Fruit fly (Drosophila melanogaster) whole organism, embryonic: Measurements from ENCODE around the gene chrb.
A peak's percentile ranks its signal among the peaks of the same experiment; 100 is the strongest.

ENCODE experiments used
- Atf-2 ChIP-seq: fragments of 200-800 bp; sonication (Bioruptor generic); optimal IDR thresholded peaks from 2 replicates; lab custom pipeline; 2016; ENCODE audit warnings: missing biosample characterization, missing genetic modification characterization
- B-H1 ChIP-seq: fragments of 200-800 bp; sonication (Bioruptor generic); IDR thresholded peaks from 3 replicates; pipeline ENCODE4 v1.3.6; 2022; ENCODE audit warnings: missing biosample characterization, missing genetic modification characterization
- BEAF-32 ChIP-seq: fragments of 200-800 bp; sonication (Bioruptor generic); optimal IDR thresholded peaks from 3 replicates; lab custom pipeline; 2017; ENCODE audit warnings: missing biosample characterization, missing genetic modification characterization, mild to moderate bottlenecking, moderate library complexity, missing genetic modification reagents
- CG10462 ChIP-seq: fragments of 200-800 bp; sonication (Bioruptor generic); optimal IDR thresholded peaks from 2 replicates; lab custom pipeline; 2016; ENCODE audit warnings: missing biosample characterization, missing genetic modification characterization
- CG10654 ChIP-seq: fragments of 200-800 bp; sonication (Bioruptor generic); optimal IDR thresholded peaks from 2 replicates; lab custom pipeline; 2016; ENCODE audit warnings: missing biosample characterization, missing genetic modification characterization
- CG11085 ChIP-seq: fragments of 200-800 bp; sonication (Bioruptor generic); IDR thresholded peaks from 2 replicates; pipeline ENCODE4 v1.3.6; 2022; ENCODE audit warnings: missing biosample characterization, missing genetic modification characterization
- CG11695 ChIP-seq: fragments of 200-800 bp; sonication (Bioruptor generic); IDR thresholded peaks from 3 replicates; pipeline ENCODE4 v1.3.6; 2022; ENCODE audit warnings: missing biosample characterization, missing genetic modification characterization
- CG12942 ChIP-seq: fragments of 200-800 bp; sonication (Bioruptor generic); optimal IDR thresholded peaks from 3 replicates; lab custom pipeline; 2016; ENCODE audit warnings: missing biosample characterization, missing genetic modification characterization
- CG13624 ChIP-seq: fragments of 200-800 bp; sonication (Bioruptor generic); optimal IDR thresholded peaks from 2 replicates; lab custom pipeline; 2016; ENCODE audit warnings: missing biosample characterization, missing genetic modification characterization
- CG14667 ChIP-seq: fragments of 200-800 bp; sonication (Bioruptor generic); IDR thresholded peaks from 2 replicates; pipeline ENCODE4 v1.3.6; 2022; ENCODE audit warnings: missing biosample characterization, missing genetic modification characterization
- CG15514 ChIP-seq: fragments of 200-800 bp; sonication (Bioruptor generic); optimal IDR thresholded peaks from 3 replicates; lab custom pipeline; 2017; ENCODE audit warnings: missing biosample characterization, missing genetic modification characterization, mild to moderate bottlenecking, moderate library complexity, missing genetic modification reagents
- CG17186 ChIP-seq: fragments of 200-800 bp; sonication (Bioruptor generic); optimal IDR thresholded peaks from 3 replicates; lab custom pipeline; 2017; ENCODE audit warnings: missing biosample characterization, missing genetic modification reagents, missing genetic modification characterization
- CG1792 ChIP-seq: fragments of 200-800 bp; sonication (Bioruptor generic); optimal IDR thresholded peaks from 2 replicates; lab custom pipeline; 2016; ENCODE audit warnings: missing biosample characterization, missing genetic modification characterization
- CG2116 ChIP-seq: fragments of 200-800 bp; sonication (Bioruptor generic); optimal IDR thresholded peaks from 3 replicates; lab custom pipeline; 2018; ENCODE audit warnings: missing biosample characterization, mild to moderate bottlenecking, missing genetic modification characterization
- CG4617 ChIP-seq: fragments of 200-800 bp; sonication (Bioruptor generic); optimal IDR thresholded peaks from 3 replicates; lab custom pipeline; 2016; ENCODE audit warnings: missing biosample characterization, missing genetic modification characterization, borderline replicate concordance
- CG5245 ChIP-seq: fragments of 200-800 bp; sonication (Bioruptor generic); optimal IDR thresholded peaks from 3 replicates; lab custom pipeline; 2016; ENCODE audit warnings: missing biosample characterization, missing genetic modification characterization
- CG6654 ChIP-seq: fragments of 200-800 bp; sonication (Bioruptor generic); optimal IDR thresholded peaks from 2 replicates; lab custom pipeline; 2017; ENCODE audit warnings: missing biosample characterization, mild to moderate bottlenecking, missing genetic modification characterization
- CG6689 ChIP-seq: fragments of 200-800 bp; sonication (Bioruptor generic); IDR thresholded peaks from 2 replicates; pipeline ENCODE4 v1.3.6; 2022; ENCODE audit warnings: missing biosample characterization, missing genetic modification characterization
- CG6854 ChIP-seq: fragments of 200-800 bp; sonication (Bioruptor generic); optimal IDR thresholded peaks from 3 replicates; lab custom pipeline; 2017; ENCODE audit warnings: missing biosample characterization, mild to moderate bottlenecking, missing genetic modification characterization
- CG7928 ChIP-seq: fragments of 200-800 bp; sonication (Bioruptor generic); optimal IDR thresholded peaks from 2 replicates; lab custom pipeline; 2017; ENCODE audit warnings: missing biosample characterization, mild to moderate bottlenecking, missing genetic modification characterization
- CG7963 ChIP-seq: fragments of 200-800 bp; sonication (Bioruptor generic); IDR thresholded peaks from 3 replicates; pipeline ENCODE4 v1.3.6; 2022; ENCODE audit warnings: missing biosample characterization, missing genetic modification characterization; ENCODE audit not compliant: partially characterized antibody
- Dbx ChIP-seq: fragments of 200-800 bp; sonication (Bioruptor generic); IDR thresholded peaks from 3 replicates; pipeline ENCODE4 v1.3.6; 2022; ENCODE audit warnings: missing biosample characterization, missing genetic modification characterization
- E2f2 ChIP-seq: fragments of 200-800 bp; sonication (Bioruptor generic); IDR thresholded peaks from 2 replicates; pipeline ENCODE4 v1.3.6; 2022; ENCODE audit warnings: missing biosample characterization, missing genetic modification characterization
- ERR ChIP-seq: fragments of 200-800 bp; sonication (Bioruptor generic); optimal IDR thresholded peaks from 2 replicates; lab custom pipeline; 2016; ENCODE audit warnings: missing biosample characterization, missing genetic modification characterization
- Elba2 ChIP-seq: fragments of 200-800 bp; sonication (Bioruptor generic); optimal IDR thresholded peaks from 3 replicates; lab custom pipeline; 2016; ENCODE audit warnings: missing biosample characterization, missing genetic modification characterization
- GATAe ChIP-seq: fragments of 200-800 bp; sonication (Bioruptor generic); conservative IDR thresholded peaks from 2 replicates; pipeline ENCODE4 v1.3.6; 2022; ENCODE audit warnings: missing biosample characterization, missing genetic modification characterization
- Lim3 ChIP-seq: fragments of 200-800 bp; sonication (Bioruptor generic); IDR thresholded peaks from 2 replicates; pipeline ENCODE4 v1.3.6; 2022; ENCODE audit warnings: missing biosample characterization, missing genetic modification characterization
- MBD-R2 ChIP-seq: fragments of 200-800 bp; sonication (Bioruptor generic); IDR thresholded peaks from 2 replicates; pipeline ENCODE4 v1.3.6; 2022; ENCODE audit warnings: missing biosample characterization, missing genetic modification characterization
- Mad ChIP-seq: fragments of 200-800 bp; sonication (Bioruptor generic); optimal IDR thresholded peaks from 2 replicates; lab custom pipeline; 2016; ENCODE audit warnings: missing biosample characterization, missing genetic modification characterization
- Scr ChIP-seq: fragments of 200-800 bp; sonication (Bioruptor generic); IDR thresholded peaks from 2 replicates; pipeline ENCODE4 v1.3.6; 2022; ENCODE audit warnings: missing biosample characterization, missing genetic modification characterization; ENCODE audit not compliant: partially characterized antibody
- Sin3A ChIP-seq: fragments of >200 bp; optimal IDR thresholded peaks from 2 replicates; lab custom pipeline; 2018
- Ssrp ChIP-seq: fragments of 200-800 bp; sonication (Bioruptor generic); optimal IDR thresholded peaks from 2 replicates; lab custom pipeline; 2018; ENCODE audit warnings: missing biosample characterization, mild to moderate bottlenecking, missing genetic modification characterization, moderate library complexity
- Vsx1 ChIP-seq: fragments of 200-800 bp; sonication (Bioruptor generic); optimal IDR thresholded peaks from 2 replicates; lab custom pipeline; 2017; ENCODE audit warnings: missing biosample characterization, mild to moderate bottlenecking, missing genetic modification characterization, missing genetic modification reagents
- aop ChIP-seq: fragments of 200-800 bp; sonication (Bioruptor generic); IDR thresholded peaks from 2 replicates; pipeline ENCODE4 v1.3.6; 2022; ENCODE audit warnings: missing biosample characterization, missing genetic modification characterization
- bbx ChIP-seq: fragments of 200-800 bp; sonication (Bioruptor generic); IDR thresholded peaks from 2 replicates; pipeline ENCODE4 v1.3.6; 2022; ENCODE audit warnings: missing biosample characterization, missing genetic modification characterization; ENCODE audit not compliant: partially characterized antibody
- da ChIP-seq: fragments of 200-800 bp; sonication (Bioruptor generic); optimal IDR thresholded peaks from 2 replicates; lab custom pipeline; 2016; ENCODE audit warnings: missing biosample characterization, missing genetic modification characterization
- dimm ChIP-seq: fragments of 200-800 bp; sonication (Bioruptor generic); IDR thresholded peaks from 2 replicates; pipeline ENCODE4 v1.3.6; 2022; ENCODE audit warnings: missing biosample characterization, missing genetic modification characterization
- emc ChIP-seq: fragments of 200-800 bp; sonication (Bioruptor generic); optimal IDR thresholded peaks from 2 replicates; lab custom pipeline; 2016; ENCODE audit warnings: missing biosample characterization, missing genetic modification characterization
- h ChIP-seq: fragments of >200 bp; optimal IDR thresholded peaks from 2 replicates; lab custom pipeline; 2017
- jumu ChIP-seq: fragments of 200-800 bp; sonication (Bioruptor generic); optimal IDR thresholded peaks from 3 replicates; lab custom pipeline; 2016; ENCODE audit warnings: missing biosample characterization, missing genetic modification characterization
- lilli ChIP-seq: fragments of 200-800 bp; sonication (Bioruptor generic); optimal IDR thresholded peaks from 3 replicates; lab custom pipeline; 2016; ENCODE audit warnings: missing biosample characterization, missing genetic modification characterization
- pfk ChIP-seq: fragments of 200-800 bp; sonication (Bioruptor generic); optimal IDR thresholded peaks from 2 replicates; lab custom pipeline; 2018; ENCODE audit warnings: missing biosample characterization, mild to moderate bottlenecking, missing genetic modification characterization, moderate library complexity
- pros ChIP-seq: fragments of 200-800 bp; sonication (Bioruptor generic); optimal IDR thresholded peaks from 3 replicates; lab custom pipeline; 2019; ENCODE audit warnings: missing biosample characterization, mild to moderate bottlenecking, missing genetic modification characterization, moderate library complexity
- sens-2 ChIP-seq: fragments of 200-800 bp; sonication (Bioruptor generic); IDR thresholded peaks from 2 replicates; pipeline ENCODE4 v1.3.6; 2022; ENCODE audit warnings: missing biosample characterization, missing genetic modification characterization
- sim ChIP-seq: fragments of 200-800 bp; sonication (Bioruptor generic); IDR thresholded peaks from 2 replicates; pipeline ENCODE4 v1.3.6; 2022; ENCODE audit warnings: missing biosample characterization, missing genetic modification characterization
- slp2 ChIP-seq: fragments of 200-800 bp; sonication (Bioruptor generic); optimal IDR thresholded peaks from 2 replicates; lab custom pipeline; 2016; ENCODE audit warnings: missing biosample characterization, missing genetic modification characterization
- so ChIP-seq: fragments of 200-800 bp; sonication (Bioruptor generic); IDR thresholded peaks from 3 replicates; pipeline ENCODE4 v1.3.6; 2022; ENCODE audit warnings: missing biosample characterization, missing genetic modification characterization
- stc ChIP-seq: fragments of 200-800 bp; sonication (Bioruptor generic); IDR thresholded peaks from 2 replicates; pipeline ENCODE4 v1.3.6; 2022; ENCODE audit warnings: missing biosample characterization, missing genetic modification characterization
- tio ChIP-seq: fragments of 200-800 bp; sonication (Bioruptor generic); optimal IDR thresholded peaks from 2 replicates; lab custom pipeline; 2017; ENCODE audit warnings: missing biosample characterization, missing genetic modification characterization, inconsistent platforms
- vfl ChIP-seq: fragments of 200-800 bp; sonication (Bioruptor generic); optimal IDR thresholded peaks from 2 replicates; lab custom pipeline; 2016; ENCODE audit warnings: missing biosample characterization, missing genetic modification characterization
- wdn ChIP-seq: fragments of 200-800 bp; sonication (Bioruptor generic); IDR thresholded peaks from 2 replicates; pipeline ENCODE4 v1.3.6; 2022; ENCODE audit warnings: missing biosample characterization, missing genetic modification characterization

The chrb gene

DNA sequence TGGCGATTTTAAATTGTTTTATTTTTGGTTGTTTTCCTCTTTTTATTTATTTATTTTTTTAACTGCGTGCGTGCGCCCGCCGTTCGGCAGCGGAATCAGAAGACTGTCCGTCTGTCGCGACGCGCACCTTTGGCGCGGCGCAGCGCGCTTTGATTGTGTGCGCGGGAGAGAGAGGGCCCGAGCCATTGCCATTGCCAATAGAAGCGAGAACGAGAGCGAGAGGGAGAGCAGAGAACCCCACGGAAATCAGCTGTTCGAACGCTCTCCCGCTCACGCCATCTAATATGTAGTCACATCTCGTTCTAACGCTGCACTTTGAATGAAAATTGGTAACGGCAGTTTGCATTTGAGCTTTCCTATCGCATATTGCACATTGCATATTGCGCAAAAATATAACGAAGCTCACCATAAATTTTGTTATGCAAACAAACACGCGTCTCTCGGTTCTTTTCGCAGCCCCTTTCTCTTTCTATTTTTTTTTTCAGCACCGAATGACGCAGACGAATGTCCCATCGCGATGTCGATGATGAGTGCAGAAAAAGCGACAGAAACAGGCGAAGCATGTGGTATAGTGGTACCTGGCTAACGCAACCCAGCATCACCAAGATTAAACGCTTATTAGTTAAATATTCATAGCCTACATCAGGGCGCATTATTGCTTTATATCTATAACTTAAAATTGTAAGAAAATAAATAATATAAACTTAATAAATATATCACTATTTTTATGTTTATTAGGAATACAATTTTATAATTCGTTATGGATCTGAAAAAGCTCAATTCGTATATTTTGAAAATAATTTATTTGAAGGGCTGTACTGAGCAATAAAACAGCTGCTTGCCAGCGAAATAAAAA lies 47.3 kb downstream of the chrb start (continued):
- no peak for TF ChIP-seq CG6854 (GFP tag; lab: Kevin White, UChicago)
- no peak for TF ChIP-seq CG1792 (GFP tag; lab: Kevin White, UChicago)
- TF ChIP-seq Lim3 (GFP tag; lab: Robert Waterston, UW): no peak
- no peak for TF ChIP-seq dimm
- no peak for TF ChIP-seq tio (GFP tag; lab: Kevin White, UChicago)
- TF ChIP-seq GATAe: no peak
- TF ChIP-seq CG7963 (GFP tag; lab: Robert Waterston, UW): no peak
- no peak; the same call in 1 of the 2 replicates for TF ChIP-seq E2f2
- TF ChIP-seq CG15514: no peak
- TF ChIP-seq CG2116: no peak
- TF ChIP-seq sens-2: no peak
- TF ChIP-seq CG10462: no peak
- TF ChIP-seq Ssrp (tag; lab: Kevin White, UChicago): no peak
- no peak for TF ChIP-seq vfl (GFP tag; lab: Kevin White, UChicago)
- peak; percentile 29; the same call in 1 of the 3 replicates for TF ChIP-seq Dbx (GFP tag; lab: Robert Waterston, UW)
- TF ChIP-seq CG4617 (GFP tag; lab: Kevin White, UChicago): no peak
- TF ChIP-seq CG11085 (GFP tag; lab: Robert Waterston, UW): no peak
- TF ChIP-seq h: no peak
- TF ChIP-seq Elba2 (GFP tag; lab: Kevin White, UChicago): no peak
- TF ChIP-seq pfk (GFP tag; lab: Kevin White, UChicago): no peak
- TF ChIP-seq Scr: no peak
- no peak for TF ChIP-seq so (GFP tag; lab: Robert Waterston, UW)
- no peak for TF ChIP-seq Sin3A (lab: Kevin White, UChicago)
- TF ChIP-seq CG17186 (GFP tag; lab: Kevin White, UChicago): no peak
- no peak for TF ChIP-seq BEAF-32
- TF ChIP-seq Atf-2 (GFP tag; lab: Kevin White, UChicago): no peak
- no peak for TF ChIP-seq CG7928
- no peak for TF ChIP-seq CG5245
- TF ChIP-seq jumu (GFP tag; lab: Kevin White, UChicago): no peak
- 0 out of 2 replicates have a peak, but pooled peaks have one; percentile 9 for TF ChIP-seq bbx (GFP tag; lab: Robert Waterston, UW)
- TF ChIP-seq CG10654 (GFP tag; lab: Kevin White, UChicago): no peak
- TF ChIP-seq wdn (GFP tag; lab: Robert Waterston, UW): no peak
- no peak for TF ChIP-seq lilli (GFP tag; lab: Kevin White, UChicago)
- TF ChIP-seq B-H1: no peak; the same call in 2 of the 3 replicates
- no peak for TF ChIP-seq Mad (GFP tag; lab: Kevin White, UChicago)
- TF ChIP-seq sim: no peak
- TF ChIP-seq ERR (GFP tag; lab: Kevin White, UChicago): no peak
- no peak for TF ChIP-seq MBD-R2 (GFP tag; lab: Robert Waterston, UW)
- no peak for TF ChIP-seq CG6654 (GFP tag; lab: Kevin White, UChicago)
- TF ChIP-seq CG11695: peak; percentile 85
- TF ChIP-seq pros (GFP tag; lab: Kevin White, UChicago): no peak
- no peak for TF ChIP-seq emc (GFP tag; lab: Kevin White, UChicago)
- TF ChIP-seq slp2: no peak
- TF ChIP-seq CG12942 (GFP tag; lab: Kevin White, UChicago): no peak
- no peak for TF ChIP-seq CG13624 (GFP tag; lab: Kevin White, UChicago)
- no peak for TF ChIP-seq aop (GFP tag; lab: Robert Waterston, UW)
- TF ChIP-seq Vsx1 (GFP tag; lab: Kevin White, UChicago): no peak
- no peak for TF ChIP-seq CG14667 (GFP tag; lab: Robert Waterston, UW)
- no peak for TF ChIP-seq stc
- TF ChIP-seq da: no peak
- TF ChIP-seq CG6689 (GFP tag; lab: Robert Waterston, UW): no peak
